Worm (Caenorhabditis elegans): ENCODE data around the gene T17A3.12.

The T17A3.12 gene

ce11 chrIII:178126-178525 is 33.1 kb upstream of the T17A3.12 start:
- no peak for TF ChIP-seq repo-1 (tag; optimal IDR thresholded peaks at IDR 0.05)
- no peak for TF ChIP-seq zfh-2 (GFP tag; conservative IDR thresholded peaks at IDR 0.05)
- no peak for TF ChIP-seq ceh-91 (GFP tag; IDR thresholded peaks at IDR 0.05)
- TF ChIP-seq Y56A3A.18 (GFP tag; IDR thresholded peaks at IDR 0.05): no peak
- TF ChIP-seq ceh-79 (tag; optimal IDR thresholded peaks at IDR 0.05): no peak
- TF ChIP-seq Y79H2A.3 (GFP tag; conservative IDR thresholded peaks at IDR 0.05): no peak
- TF ChIP-seq ceh-100 (GFP tag; IDR thresholded peaks at IDR 0.05): no peak
- no peak for TF ChIP-seq akir-1 (GFP tag; optimal IDR thresholded peaks at IDR 0.05)
- no peak for TF ChIP-seq sptf-2 (GFP tag; optimal IDR thresholded peaks at IDR 0.05)
- no peak for TF ChIP-seq bed-1 (GFP tag; IDR thresholded peaks at IDR 0.05)
- no peak for TF ChIP-seq F22D6.2 (tag; optimal IDR thresholded peaks at IDR 0.05)
- no peak for TF ChIP-seq nhr-80 (tag; optimal IDR thresholded peaks at IDR 0.05)
- no peak for TF ChIP-seq gei-17 (GFP tag; optimal IDR thresholded peaks at IDR 0.05)
- TF ChIP-seq attf-3 (GFP tag; conservative IDR thresholded peaks at IDR 0.05): no peak
- no peak for TF ChIP-seq F23B12.7 (tag; optimal IDR thresholded peaks at IDR 0.05; ENCODE audit: insufficient read depth)
- TF ChIP-seq rcor-1 (GFP tag; IDR thresholded peaks at IDR 0.05): no peak
- no peak for TF ChIP-seq somi-1 (GFP tag; optimal IDR thresholded peaks at IDR 0.05)

DNA sequence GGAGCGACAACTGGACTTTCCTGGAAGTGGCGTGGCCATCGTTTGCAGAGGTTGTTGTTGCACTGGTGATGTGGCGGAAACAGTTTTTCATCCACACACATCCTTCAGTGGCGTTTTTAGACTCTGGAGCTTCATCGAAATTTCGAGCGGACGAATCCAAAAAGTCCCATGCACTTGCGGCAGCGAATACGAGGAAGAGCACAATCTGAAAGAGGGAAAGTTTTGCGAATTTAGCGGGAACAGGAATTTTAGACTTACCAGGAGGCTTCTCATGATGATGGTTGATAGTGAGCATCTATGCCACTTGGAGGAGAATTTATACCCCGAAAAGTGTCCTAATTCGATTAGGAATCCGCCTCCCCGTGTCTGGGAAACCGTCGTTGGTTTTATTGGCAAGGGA is 32.7 kb upstream of the T17A3.12 start, which contains the start of gene F40G9.14:
TSS of gene F40G9.14 (minus strand) at position 101 of the 400 bp plus-strand sequence.
- no peak for TF ChIP-seq K12H6.12 (tag; optimal IDR thresholded peaks at IDR 0.05)
- no peak for TF ChIP-seq F37B4.10 (GFP tag; IDR thresholded peaks at IDR 0.05)
- no peak for TF ChIP-seq sea-2 (GFP tag; IDR thresholded peaks at IDR 0.05)
- TF ChIP-seq ztf-6 (GFP tag; IDR thresholded peaks at IDR 0.05): no peak
- TF ChIP-seq lir-1 (GFP tag; conservative IDR thresholded peaks at IDR 0.05): no peak
- no peak for TF ChIP-seq lsy-27 (tag; optimal IDR thresholded peaks at IDR 0.05; ENCODE audit: borderline replicate concordance, insufficient read depth)
- TF ChIP-seq bed-2 (GFP tag; IDR thresholded peaks at IDR 0.05): no peak
- TF ChIP-seq K11D2.4 (GFP tag; IDR thresholded peaks at IDR 0.05): no peak
- no peak for TF ChIP-seq egl-18 (GFP tag; IDR thresholded peaks at IDR 0.05)
- TF ChIP-seq madf-3 (GFP tag; IDR thresholded peaks at IDR 0.05): no peak
- TF ChIP-seq attf-5 (GFP tag; optimal IDR thresholded peaks at IDR 0.05): no peak
- no peak for TF ChIP-seq T26A5.8 (tag; optimal IDR thresholded peaks at IDR 0.05)
- TF ChIP-seq nhr-27 (tag; optimal IDR thresholded peaks at IDR 0.05): no peak
- TF ChIP-seq madf-6 (GFP tag; IDR thresholded peaks at IDR 0.05): no peak
- TF ChIP-seq ceh-79 (tag; optimal IDR thresholded peaks at IDR 0.05): no peak
- TF ChIP-seq let-607 (tag; optimal IDR thresholded peaks at IDR 0.05): no peak
- no peak for TF ChIP-seq repo-1 (tag; optimal IDR thresholded peaks at IDR 0.05)
- no peak for TF ChIP-seq cebp-1 (GFP tag; IDR thresholded peaks at IDR 0.05)
- no peak for TF ChIP-seq cebp-1 (tag; optimal IDR thresholded peaks at IDR 0.05)
- no peak for TF ChIP-seq hmg-20 (GFP tag; IDR thresholded peaks at IDR 0.05)

- TF ChIP-seq ztf-28 (GFP tag; IDR thresholded peaks at IDR 0.05): no peak
- no peak for TF ChIP-seq snpc-4 (GFP tag; optimal IDR thresholded peaks at IDR 0.05)
- no peak for TF ChIP-seq snpc-4 (tag; optimal IDR thresholded peaks at IDR 0.05)
- no peak for TF ChIP-seq ceh-91 (GFP tag; IDR thresholded peaks at IDR 0.05)
- TF ChIP-seq repo-1 (tag; optimal IDR thresholded peaks at IDR 0.05): no peak
- no peak for TF ChIP-seq rec-8 (tag; optimal IDR thresholded peaks at IDR 0.05)
- no peak for TF ChIP-seq tlf-1 (GFP tag; optimal IDR thresholded peaks at IDR 0.05)
- no peak for TF ChIP-seq dpff-1 (tag; optimal IDR thresholded peaks at IDR 0.05)
- TF ChIP-seq hmg-1.2 (GFP tag; IDR thresholded peaks at IDR 0.05): no peak
- no peak for TF ChIP-seq lir-1 (GFP tag; conservative IDR thresholded peaks at IDR 0.05)
- TF ChIP-seq F22D6.2 (tag; optimal IDR thresholded peaks at IDR 0.05): no peak
- TF ChIP-seq B0035.1 (tag; optimal IDR thresholded peaks at IDR 0.05): no peak
- TF ChIP-seq ceh-40 (GFP tag; IDR thresholded peaks at IDR 0.05): no peak
Observed at ce11 chrIII:175733-176132, 30.8 kb upstream of the T17A3.12 start, which contains the start of gene clec-148. Gene clec-148, minus strand, starts transcription at chrIII:175833.

Data from whole organism, young adult.